Worm (Caenorhabditis elegans): ENCODE results near the gene B0280.2.
A peak's percentile ranks its signal among the peaks of the same experiment; 100 is the strongest.

B0280.2 gene

DNA sequence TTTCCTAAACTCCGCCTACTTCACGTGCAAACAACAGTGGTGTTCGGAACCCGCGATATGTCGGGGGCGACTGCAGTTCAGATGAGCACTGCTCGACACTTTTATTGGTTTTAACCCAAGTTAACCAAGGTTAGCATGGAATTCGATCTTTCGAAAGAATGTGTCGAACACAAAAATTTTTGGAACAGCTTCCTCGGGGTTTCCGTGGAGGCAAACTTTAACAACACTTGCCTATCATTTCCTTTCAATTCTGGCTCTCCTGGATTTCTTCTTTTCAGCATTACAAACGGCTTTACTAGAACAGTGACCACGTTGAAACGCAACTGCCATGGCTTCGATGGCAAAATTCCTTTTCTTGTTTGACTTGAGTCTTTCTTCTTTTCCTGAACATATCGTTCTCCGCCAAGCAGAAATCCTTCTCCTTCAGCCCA is 16.8 kb downstream of the B0280.2 start (continued):
- no peak for TF ChIP-seq Y67H2A.10 (GFP tag; conservative IDR thresholded peaks at IDR 0.05)
- peak; percentile 76 for TF ChIP-seq tlf-1 (GFP tag; optimal IDR thresholded peaks at IDR 0.05)
- TF ChIP-seq lin-54 (GFP tag; optimal IDR thresholded peaks at IDR 0.05), result peak; percentile 82
- TF ChIP-seq hlh-12 (tag; optimal IDR thresholded peaks at IDR 0.05), result no peak
- TF ChIP-seq ztf-18 (tag; optimal IDR thresholded peaks at IDR 0.05), result peak; percentile 59
- peak; percentile 11 for TF ChIP-seq tbx-9 (tag; optimal IDR thresholded peaks at IDR 0.05; ENCODE audit: borderline replicate concordance)
- peak; percentile 86 for TF ChIP-seq rcor-1 (GFP tag; IDR thresholded peaks at IDR 0.05)
- TF ChIP-seq cebp-1 (GFP tag; IDR thresholded peaks at IDR 0.05), result no peak
- TF ChIP-seq cebp-1 (tag; optimal IDR thresholded peaks at IDR 0.05), result peak; percentile 64
- TF ChIP-seq hmg-20 (GFP tag; IDR thresholded peaks at IDR 0.05), result 0 out of 2 replicates have a peak, but pooled peaks have one; percentile 31
- no peak for TF ChIP-seq ceh-58 (GFP tag; IDR thresholded peaks at IDR 0.05)
- peak; percentile 44 for TF ChIP-seq ets-4 (GFP tag; optimal IDR thresholded peaks at IDR 0.05)
- no peak for TF ChIP-seq B0035.1 (tag; optimal IDR thresholded peaks at IDR 0.05)
- no peak for TF ChIP-seq ztf-3 (GFP tag; optimal IDR thresholded peaks at IDR 0.05)
- 0 out of 2 replicates have a peak, but pooled peaks have one; percentile 18 for TF ChIP-seq egl-44 (GFP tag; IDR thresholded peaks at IDR 0.05)
- peak; percentile 89 for TF ChIP-seq repo-1 (tag; optimal IDR thresholded peaks at IDR 0.05)
- no peak for TF ChIP-seq mel-28 (tag; optimal IDR thresholded peaks at IDR 0.05; ENCODE audit: borderline replicate concordance)
- no peak for TF ChIP-seq nhr-120 (GFP tag; IDR thresholded peaks at IDR 0.05)
- TF ChIP-seq nhr-80 (tag; optimal IDR thresholded peaks at IDR 0.05), result peak; percentile 63
- TF ChIP-seq egl-18 (GFP tag; IDR thresholded peaks at IDR 0.05), result 0 out of 2 replicates have a peak, but pooled peaks have one; percentile 32
- peak; percentile 67 for TF ChIP-seq lin-26 (GFP tag; IDR thresholded peaks at IDR 0.05)
- no peak for TF ChIP-seq F55B11.4 (tag; optimal IDR thresholded peaks at IDR 0.05; ENCODE audit: borderline replicate concordance, insufficient read depth)
- TF ChIP-seq chd-7 (tag; optimal IDR thresholded peaks at IDR 0.05), result peak; percentile 40
- TF ChIP-seq K11D2.4 (GFP tag; IDR thresholded peaks at IDR 0.05), result no peak
- TF ChIP-seq nhr-179 (tag; optimal IDR thresholded peaks at IDR 0.05), result no peak
- TF ChIP-seq T07F8.4 (tag; optimal IDR thresholded peaks at IDR 0.05), result no peak
- TF ChIP-seq attf-5 (GFP tag; optimal IDR thresholded peaks at IDR 0.05), result peak; percentile 21
- peak; percentile 90 for TF ChIP-seq dox-1 (GFP tag; IDR thresholded peaks at IDR 0.05)
- TF ChIP-seq madf-10 (tag; optimal IDR thresholded peaks at IDR 0.05), result peak; percentile 67
- TF ChIP-seq zim-3 (tag; optimal IDR thresholded peaks at IDR 0.05), result no peak
- peak; percentile 70 for TF ChIP-seq lsl-1 (GFP tag; optimal IDR thresholded peaks at IDR 0.05)
- TF ChIP-seq F49E8.2 (tag; optimal IDR thresholded peaks at IDR 0.05; ENCODE audit: insufficient read depth), result peak; percentile 85
- TF ChIP-seq snpc-3.4 (tag; optimal IDR thresholded peaks at IDR 0.05), result peak; percentile 99
- peak; percentile 40 for TF ChIP-seq F57C9.4 (tag; optimal IDR thresholded peaks at IDR 0.05)
- peak; percentile 22 for TF ChIP-seq xnd-1 (tag; optimal IDR thresholded peaks at IDR 0.05)
- peak; percentile 6 for TF ChIP-seq mxl-1 (tag; optimal IDR thresholded peaks at IDR 0.05)
- TF ChIP-seq nfya-2 (GFP tag; IDR thresholded peaks at IDR 0.05), result no peak
- peak; percentile 43 for TF ChIP-seq lin-40 (tag; optimal IDR thresholded peaks at IDR 0.05)
- no peak for TF ChIP-seq lag-1 (GFP tag; IDR thresholded peaks at IDR 0.05)
- TF ChIP-seq unc-130 (GFP tag; optimal IDR thresholded peaks at IDR 0.05), result peak; percentile 37
- peak; percentile 91 for TF ChIP-seq him-1 (tag; optimal IDR thresholded peaks at IDR 0.05)
- TF ChIP-seq Y53F4B.3 (GFP tag; IDR thresholded peaks at IDR 0.05), result no peak
- peak; percentile 73 for TF ChIP-seq Y53G8AR.9 (GFP tag; conservative IDR thresholded peaks at IDR 0.05)
- peak; percentile 17 for TF ChIP-seq ceh-27 (GFP tag; optimal IDR thresholded peaks at IDR 0.05)
- TF ChIP-seq let-607 (tag; optimal IDR thresholded peaks at IDR 0.05), result peak in 1 of 2 experiments; percentile 30
- TF ChIP-seq madf-6 (GFP tag; IDR thresholded peaks at IDR 0.05), result peak; percentile 88
- TF ChIP-seq madf-3 (GFP tag; IDR thresholded peaks at IDR 0.05), result no peak
- TF ChIP-seq nhr-27 (tag; optimal IDR thresholded peaks at IDR 0.05), result no peak
- no peak for TF ChIP-seq sea-2 (GFP tag; IDR thresholded peaks at IDR 0.05)

Measured in whole organism, young adult.